Fruit fly (Drosophila melanogaster) whole organism, pupa: ENCODE results near the gene Jon25Biii.

Experiments
- CG10348 ChIP-seq: fragments of 200-800 bp; sonication (Bioruptor generic); IDR thresholded peaks from 2 replicates; pipeline ENCODE4 v1.3.6; 2022; ENCODE audit warnings: missing biosample characterization, missing genetic modification characterization
- CG12605 ChIP-seq: fragments of 200-800 bp; sonication (Bioruptor generic); IDR thresholded peaks from 2 replicates; pipeline ENCODE4 v1.3.6; 2022; ENCODE audit warnings: missing biosample characterization, missing genetic modification characterization
- CG13204 ChIP-seq: fragments of 200-800 bp; sonication (Bioruptor generic); optimal IDR thresholded peaks from 2 replicates; lab custom pipeline; 2018; ENCODE audit warnings: missing biosample characterization, mild to moderate bottlenecking, missing genetic modification characterization, moderate library complexity
- CG14655 ChIP-seq: fragments of 200-800 bp; sonication (Bioruptor generic); optimal IDR thresholded peaks from 3 replicates; lab custom pipeline; 2017; ENCODE audit warnings: mild to moderate bottlenecking, missing biosample characterization, missing genetic modification reagents, missing genetic modification characterization
- CG15710 ChIP-seq: fragments of 200-800 bp; sonication (Bioruptor generic); optimal IDR thresholded peaks from 2 replicates; lab custom pipeline; 2018; ENCODE audit warnings: missing biosample characterization, mild to moderate bottlenecking, missing genetic modification characterization, moderate library complexity
- CG17806 ChIP-seq: fragments of 200-800 bp; sonication (Bioruptor generic); optimal IDR thresholded peaks from 2 replicates; lab custom pipeline; 2018; ENCODE audit warnings: missing biosample characterization, mild to moderate bottlenecking, missing genetic modification characterization, moderate library complexity
- CG32121 ChIP-seq: fragments of 200-800 bp; sonication (Bioruptor generic); IDR thresholded peaks from 2 replicates; pipeline ENCODE4 v1.3.6; 2022; ENCODE audit warnings: missing biosample characterization, missing genetic modification characterization
- CG34367 ChIP-seq: fragments of 200-800 bp; sonication (Bioruptor generic); optimal IDR thresholded peaks from 2 replicates; lab custom pipeline; 2018; ENCODE audit warnings: missing biosample characterization, mild to moderate bottlenecking, missing genetic modification characterization
- CG4496 ChIP-seq: fragments of 200-800 bp; sonication (Bioruptor generic); IDR thresholded peaks from 3 replicates; pipeline ENCODE4 v1.3.6; 2022; ENCODE audit warnings: missing biosample characterization, missing genetic modification characterization
- CG8159 ChIP-seq: fragments of 200-800 bp; sonication (Bioruptor generic); optimal IDR thresholded peaks from 3 replicates; lab custom pipeline; 2018; ENCODE audit warnings: missing biosample characterization, mild to moderate bottlenecking, missing genetic modification characterization, moderate library complexity
- CG8301 ChIP-seq: fragments of 200-800 bp; sonication (Bioruptor generic); optimal IDR thresholded peaks from 2 replicates; lab custom pipeline; 2018; ENCODE audit warnings: missing biosample characterization, mild to moderate bottlenecking, missing genetic modification characterization
- CG9948 ChIP-seq: fragments of 200-800 bp; sonication (Bioruptor generic); optimal IDR thresholded peaks from 2 replicates; lab custom pipeline; 2018; ENCODE audit warnings: missing biosample characterization, mild to moderate bottlenecking, missing genetic modification characterization, moderate library complexity
- D1 ChIP-seq: fragments of 200-800 bp; sonication (Bioruptor generic); optimal IDR thresholded peaks from 2 replicates; lab custom pipeline; 2018; ENCODE audit warnings: missing biosample characterization, mild to moderate bottlenecking, missing genetic modification characterization, moderate library complexity
- EcR ChIP-seq: fragments of 200-800 bp; sonication (Bioruptor generic); optimal IDR thresholded peaks from 3 replicates; lab custom pipeline; 2019; ENCODE audit warnings: missing biosample characterization, missing genetic modification characterization, mild to moderate bottlenecking, moderate library complexity, missing genetic modification reagents
- Ets98B ChIP-seq: fragments of 200-800 bp; sonication (Bioruptor generic); IDR thresholded peaks from 2 replicates; pipeline ENCODE4 v1.3.6; 2022; ENCODE audit warnings: missing biosample characterization, missing genetic modification characterization
- Pif1A ChIP-seq: fragments of 200-800 bp; sonication (Bioruptor generic); optimal IDR thresholded peaks from 3 replicates; lab custom pipeline; 2016; ENCODE audit warnings: missing biosample characterization, missing genetic modification characterization
- Pif1B ChIP-seq: fragments of 200-800 bp; sonication (Bioruptor generic); optimal IDR thresholded peaks from 3 replicates; lab custom pipeline; 2016; ENCODE audit warnings: missing biosample characterization, missing genetic modification characterization
- Snoo ChIP-seq: fragments of 200-800 bp; sonication (Bioruptor generic); optimal IDR thresholded peaks from 3 replicates; lab custom pipeline; 2017; ENCODE audit warnings: missing biosample characterization, mild to moderate bottlenecking, missing genetic modification characterization, inconsistent platforms
- fd96Ca ChIP-seq: fragments of 200-800 bp; sonication (Bioruptor generic); IDR thresholded peaks from 3 replicates; pipeline ENCODE4 v1.3.6; 2022; ENCODE audit warnings: missing biosample characterization, missing genetic modification characterization
- gl ChIP-seq: fragments of 200-800 bp; sonication (Bioruptor generic); optimal IDR thresholded peaks from 2 replicates; lab custom pipeline; 2018; ENCODE audit warnings: missing biosample characterization, mild to moderate bottlenecking, missing genetic modification characterization
- rn ChIP-seq: fragments of 200-800 bp; sonication (Bioruptor generic); IDR thresholded peaks from 2 replicates; pipeline ENCODE4 v1.3.6; 2022; ENCODE audit warnings: missing biosample characterization, missing genetic modification characterization

The Jon25Biii gene

DNA sequence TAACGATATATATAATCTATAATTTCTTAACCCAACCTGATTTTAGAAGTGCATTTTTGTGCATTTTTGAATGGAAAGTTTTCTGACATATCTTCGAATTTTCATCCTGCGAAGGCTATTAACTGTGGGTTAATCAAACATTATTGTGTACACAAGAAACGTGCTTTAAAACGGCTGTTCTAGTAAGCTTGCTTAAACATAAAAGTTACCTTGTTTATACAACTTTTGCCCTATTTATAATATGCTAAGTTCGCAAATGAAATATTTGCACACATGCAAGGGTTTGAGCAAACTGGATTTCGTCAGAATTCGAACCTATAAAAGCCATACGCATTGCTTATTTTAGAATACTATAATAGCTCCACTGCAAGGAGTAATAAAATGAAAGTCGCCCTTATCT, 13.5 kb downstream of the Jon25Biii start, which contains the start of gene Sgs1:
Gene Sgs1 (plus strand): TSS at position 350 of the 400 bp plus-strand sequence.
- TF ChIP-seq CG12605 (GFP tag; lab: Robert Waterston, UW) (no peak), fd96Ca (GFP tag; lab: Robert Waterston, UW) (no peak), CG34367 (tag; lab: Kevin White, UChicago) (no peak), CG13204 (no peak), EcR (GFP tag; lab: Kevin White, UChicago) (no peak), Ets98B (GFP tag; lab: Robert Waterston, UW) (no peak), CG8159 (tag; lab: Kevin White, UChicago) (no peak), gl (tag; lab: Kevin White, UChicago) (no peak), CG17806 (no peak), Pif1B (GFP tag; lab: Kevin White, UChicago) (no peak), CG9948 (no peak), D1 (tag; lab: Kevin White, UChicago) (no peak), CG15710 (no peak), CG14655 (no peak), rn (GFP tag; lab: Robert Waterston, UW) (no peak)
- TF ChIP-seq, all 21 proteins: peak for 0

DNA sequence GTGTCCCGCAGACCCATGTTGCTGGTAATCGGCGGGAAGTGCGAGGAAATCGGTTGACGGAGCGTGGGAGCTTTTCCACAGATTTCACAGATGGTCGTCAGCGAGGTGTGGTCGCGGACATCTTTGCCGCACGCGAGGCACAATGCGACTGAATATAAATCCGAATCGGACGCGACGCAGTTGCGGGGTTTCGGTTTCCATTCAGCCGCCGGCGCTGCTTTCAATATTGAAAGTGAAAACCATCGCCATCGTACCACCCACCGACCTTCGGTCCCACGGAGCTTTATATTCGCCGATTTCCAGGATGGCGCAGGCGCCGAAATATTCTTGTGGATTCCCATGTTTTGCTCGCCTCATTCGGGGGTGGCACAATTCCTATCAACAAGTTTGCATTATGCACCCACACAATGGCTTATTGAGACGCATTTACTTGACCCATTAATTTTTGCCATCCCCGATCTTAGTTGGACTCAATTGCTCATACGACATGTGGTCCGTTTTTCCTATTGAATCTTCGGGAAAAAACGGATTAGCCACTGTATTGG, 14.2 kb downstream of the Jon25Biii start, which contains the start of gene hoe2:
Gene hoe2 (minus strand): TSS at position 126 of the 545 bp plus-strand sequence.
- TF ChIP-seq CG32121 (no peak), CG12605 (GFP tag; lab: Robert Waterston, UW) (peak; percentile 60; the same call in 1 of the 2 replicates)

DNA sequence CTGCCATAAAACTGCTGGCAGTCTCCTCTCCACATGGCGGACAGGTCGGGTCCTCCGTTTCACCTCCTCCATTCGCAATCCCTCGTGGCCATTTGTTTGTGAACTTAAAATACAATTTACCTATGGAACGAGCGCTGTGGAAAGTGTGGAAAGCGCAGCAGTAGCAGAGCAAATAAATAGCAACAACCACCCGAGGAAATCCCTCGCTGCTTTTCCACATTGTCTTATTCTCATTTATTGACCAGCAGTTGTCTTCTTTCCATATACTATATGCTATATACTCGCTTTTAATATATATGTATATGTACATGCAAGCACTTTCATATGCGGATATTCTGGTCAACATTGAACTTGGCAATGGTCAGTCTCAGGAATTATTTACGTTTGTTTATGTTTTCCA, 18.3 kb downstream of the Jon25Biii start, which contains the start of gene hoe1:
Gene hoe1 (minus strand): TSS at position 101 of the 400 bp plus-strand sequence.
- TF ChIP-seq EcR (GFP tag; lab: Kevin White, UChicago) (no peak), CG8301 (tag; lab: Kevin White, UChicago) (no peak), CG10348 (GFP tag; lab: Robert Waterston, UW) (no peak), Pif1B (GFP tag; lab: Kevin White, UChicago) (no peak), Pif1A (no peak), CG14655 (no peak), CG13204 (no peak), D1 (tag; lab: Kevin White, UChicago) (no peak), CG32121 (no peak), CG34367 (tag; lab: Kevin White, UChicago) (no peak), rn (GFP tag; lab: Robert Waterston, UW) (no peak), CG9948 (no peak), Ets98B (GFP tag; lab: Robert Waterston, UW) (no peak), gl (tag; lab: Kevin White, UChicago) (no peak), CG15710 (no peak), CG12605 (GFP tag; lab: Robert Waterston, UW) (no peak), Snoo (tag; lab: Kevin White, UChicago) (no peak), CG17806 (no peak)

DNA sequence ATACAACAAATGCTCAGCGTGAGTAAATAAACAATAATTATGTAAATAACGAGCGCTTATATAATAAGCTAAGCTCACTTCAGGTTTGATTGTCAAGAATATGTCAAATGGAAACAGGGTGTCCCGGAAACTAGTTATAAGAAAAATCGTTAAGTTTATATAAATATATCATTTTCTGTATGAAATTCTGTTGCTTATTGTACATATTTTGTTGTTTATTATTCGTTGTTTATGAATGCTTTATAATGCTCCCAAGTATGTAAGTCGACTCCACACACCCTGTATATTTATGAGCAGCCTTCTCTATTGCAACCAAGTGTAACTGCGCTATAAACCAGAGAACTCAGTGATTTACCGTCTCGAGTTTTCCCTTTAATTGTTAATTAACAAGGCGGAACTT, 20.0 kb downstream of the Jon25Biii start:
- TF ChIP-seq CG8159 (tag; lab: Kevin White, UChicago) (no peak), Pif1B (GFP tag; lab: Kevin White, UChicago) (no peak), CG9948 (no peak), CG13204 (no peak), CG12605 (GFP tag; lab: Robert Waterston, UW) (peak; percentile 57; the same call in 1 of the 2 replicates), Snoo (tag; lab: Kevin White, UChicago) (no peak), fd96Ca (GFP tag; lab: Robert Waterston, UW) (no peak), CG17806 (no peak), CG8301 (tag; lab: Kevin White, UChicago) (no peak), CG15710 (no peak), CG14655 (peak; percentile 14), D1 (tag; lab: Kevin White, UChicago) (no peak), CG34367 (tag; lab: Kevin White, UChicago) (no peak), EcR (GFP tag; lab: Kevin White, UChicago) (no peak), CG10348 (GFP tag; lab: Robert Waterston, UW) (no peak), Ets98B (GFP tag; lab: Robert Waterston, UW) (peak; percentile 54; the same call in 1 of the 2 replicates), Pif1A (no peak), gl (tag; lab: Kevin White, UChicago) (no peak), rn (GFP tag; lab: Robert Waterston, UW) (no peak), CG32121 (peak; percentile 31; the same call in 1 of the 2 replicates), CG4496 (GFP tag; lab: Robert Waterston, UW) (peak; percentile 35; the same call in 2 of the 3 replicates)

DNA sequence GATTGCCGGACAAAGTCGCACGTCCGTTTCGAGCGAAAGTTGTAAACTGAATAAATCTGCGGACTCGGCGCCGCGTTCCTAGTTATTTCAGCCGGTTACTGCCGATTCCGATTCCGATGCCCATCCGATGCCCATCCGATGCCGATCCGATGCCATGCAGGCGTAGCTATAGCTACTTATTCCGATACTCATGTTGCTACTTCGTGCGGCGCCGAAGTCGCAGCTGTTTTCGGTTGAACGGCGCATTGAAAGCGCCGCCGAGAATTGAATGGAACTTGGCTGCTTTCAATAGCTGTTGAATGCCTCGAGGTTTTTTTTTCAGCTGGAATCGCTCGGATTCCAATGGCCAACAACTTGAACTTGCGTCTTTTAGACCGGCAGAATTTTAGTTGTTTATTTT, 22.2 kb downstream of the Jon25Biii start:
- TF ChIP-seq CG32121 = no peak
- TF ChIP-seq CG34367 (tag; lab: Kevin White, UChicago) = no peak
- TF ChIP-seq CG4496 (GFP tag; lab: Robert Waterston, UW) = peak; percentile 55; the same call in 2 of the 3 replicates
- no peak for TF ChIP-seq CG10348 (GFP tag; lab: Robert Waterston, UW)
- TF ChIP-seq EcR (GFP tag; lab: Kevin White, UChicago) = no peak
- no peak for TF ChIP-seq CG8301 (tag; lab: Kevin White, UChicago)
- TF ChIP-seq CG12605 (GFP tag; lab: Robert Waterston, UW) = peak; percentile 28; the same call in 1 of the 2 replicates
- no peak for TF ChIP-seq Pif1A
- TF ChIP-seq CG15710 = no peak
- TF ChIP-seq Pif1B (GFP tag; lab: Kevin White, UChicago) = no peak
- no peak for TF ChIP-seq CG14655

DNA sequence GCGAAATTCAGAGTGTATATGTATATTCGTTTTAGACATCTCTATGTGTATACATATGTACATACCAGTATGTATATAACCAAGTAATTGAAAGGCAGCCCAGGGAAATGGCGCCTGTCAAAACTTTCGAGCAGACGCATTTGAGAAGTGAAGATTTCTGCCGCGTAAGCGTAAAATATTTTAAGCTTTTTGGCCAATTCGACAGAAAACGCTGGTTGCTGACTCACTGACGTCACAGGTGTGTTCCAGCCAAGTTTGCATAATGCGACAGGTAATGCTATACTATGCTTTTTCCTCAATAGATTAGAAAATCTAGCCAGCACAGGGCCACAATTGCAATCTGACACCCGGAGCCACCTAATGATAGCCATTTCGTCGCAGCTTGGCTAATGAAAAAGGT, 33.8 kb downstream of the Jon25Biii start:
- TF ChIP-seq CG8301 (tag; lab: Kevin White, UChicago) = no peak
- TF ChIP-seq CG34367 (tag; lab: Kevin White, UChicago) = no peak
- TF ChIP-seq CG9948 = no peak
